Fruit fly (Drosophila melanogaster) whole organism, embryonic: ENCODE data around the gene dlp.
A peak's percentile ranks its signal among the peaks of the same experiment; 100 is the strongest.

Experiments
- BtbVII ChIP-seq: fragments of 200-800 bp; sonication (Bioruptor generic); optimal IDR thresholded peaks from 3 replicates; lab custom pipeline; 2017; ENCODE audit warnings: missing biosample characterization, mild to moderate bottlenecking, missing genetic modification characterization
- CG10274 ChIP-seq: fragments of 200-800 bp; sonication (Bioruptor generic); optimal IDR thresholded peaks from 3 replicates; lab custom pipeline; 2017; ENCODE audit warnings: missing biosample characterization, mild to moderate bottlenecking, missing genetic modification characterization
- CG11093 ChIP-seq: fragments of 200-800 bp; sonication (Bioruptor generic); IDR thresholded peaks from 3 replicates; pipeline ENCODE4 v1.3.6; 2022; ENCODE audit warnings: missing biosample characterization, missing genetic modification characterization
- CG11695 ChIP-seq: fragments of 200-800 bp; sonication (Bioruptor generic); IDR thresholded peaks from 3 replicates; pipeline ENCODE4 v1.3.6; 2022; ENCODE audit warnings: missing biosample characterization, missing genetic modification characterization
- CG1233 ChIP-seq: fragments of 200-800 bp; sonication (Bioruptor generic); optimal IDR thresholded peaks from 4 replicates; lab custom pipeline; 2018; ENCODE audit warnings: missing biosample characterization, mild to moderate bottlenecking, missing genetic modification characterization
- CG14050 ChIP-seq: fragments of 200-800 bp; sonication (Bioruptor generic); IDR thresholded peaks from 3 replicates; pipeline ENCODE4 v1.3.6; 2022; ENCODE audit warnings: missing biosample characterization, missing genetic modification characterization
- CG15479 ChIP-seq: fragments of 200-800 bp; sonication (Bioruptor generic); optimal IDR thresholded peaks from 3 replicates; lab custom pipeline; 2019; ENCODE audit warnings: missing biosample characterization, mild to moderate bottlenecking, missing genetic modification characterization, moderate library complexity
- CG16863 ChIP-seq: fragments of 200-800 bp; sonication (Bioruptor generic); optimal IDR thresholded peaks from 3 replicates; lab custom pipeline; 2016; ENCODE audit warnings: missing biosample characterization, missing genetic modification characterization
- CG17829 ChIP-seq: fragments of 200-800 bp; optimal IDR thresholded peaks from 2 replicates; lab custom pipeline; 2019; ENCODE audit warnings: missing biosample characterization, mild to moderate bottlenecking, missing genetic modification characterization, moderate library complexity
- CG30403 ChIP-seq: fragments of 200-800 bp; sonication (Bioruptor generic); optimal IDR thresholded peaks from 3 replicates; lab custom pipeline; 2016; ENCODE audit warnings: missing biosample characterization, missing genetic modification characterization
- CG32772 ChIP-seq: fragments of 200-800 bp; sonication (Bioruptor generic); IDR thresholded peaks from 2 replicates; pipeline ENCODE4 v1.3.6; 2022; ENCODE audit warnings: missing biosample characterization, missing genetic modification characterization
- CG43689 ChIP-seq: fragments of 200-800 bp; sonication (Bioruptor generic); IDR thresholded peaks from 2 replicates; pipeline ENCODE4 v1.3.6; 2022; ENCODE audit warnings: missing biosample characterization, missing genetic modification characterization
- CG7745 ChIP-seq: fragments of 200-800 bp; sonication (Bioruptor generic); optimal IDR thresholded peaks from 2 replicates; lab custom pipeline; 2018; ENCODE audit warnings: missing biosample characterization, mild to moderate bottlenecking, missing genetic modification characterization, moderate library complexity
- CG7786 ChIP-seq: fragments of 200-800 bp; sonication (Bioruptor generic); optimal IDR thresholded peaks from 2 replicates; lab custom pipeline; 2016; ENCODE audit warnings: missing biosample characterization, missing genetic modification characterization
- CG7928 ChIP-seq: fragments of 200-800 bp; sonication (Bioruptor generic); optimal IDR thresholded peaks from 2 replicates; lab custom pipeline; 2017; ENCODE audit warnings: missing biosample characterization, mild to moderate bottlenecking, missing genetic modification characterization
- CG8089 ChIP-seq: fragments of 200-800 bp; sonication (Bioruptor generic); optimal IDR thresholded peaks from 3 replicates; lab custom pipeline; 2016; ENCODE audit warnings: missing biosample characterization, missing genetic modification characterization
- CG8924 ChIP-seq: fragments of 200-800 bp; optimal IDR thresholded peaks from 3 replicates; lab custom pipeline; 2019; ENCODE audit warnings: missing biosample characterization, mild to moderate bottlenecking, missing genetic modification characterization, moderate library complexity
- CG8944 ChIP-seq: fragments of 200-800 bp; sonication (Bioruptor generic); optimal IDR thresholded peaks from 3 replicates; lab custom pipeline; 2016; ENCODE audit warnings: missing biosample characterization, missing genetic modification characterization
- Dad ChIP-seq: fragments of 200-800 bp; sonication (Bioruptor generic); optimal IDR thresholded peaks from 3 replicates; lab custom pipeline; 2016; ENCODE audit warnings: missing biosample characterization, missing genetic modification characterization
- Doc3 ChIP-seq: fragments of 200-800 bp; sonication (Bioruptor generic); IDR thresholded peaks from 3 replicates; pipeline ENCODE4 v1.3.6; 2022; ENCODE audit warnings: missing biosample characterization, missing genetic modification characterization; ENCODE audit not compliant: partially characterized antibody
- ERR ChIP-seq: fragments of 200-800 bp; sonication (Bioruptor generic); optimal IDR thresholded peaks from 2 replicates; lab custom pipeline; 2016; ENCODE audit warnings: missing biosample characterization, missing genetic modification characterization
- Fer2 ChIP-seq: fragments of 200-800 bp; sonication (Bioruptor generic); optimal IDR thresholded peaks from 2 replicates; lab custom pipeline; 2018; ENCODE audit warnings: missing biosample characterization, mild to moderate bottlenecking, missing genetic modification characterization, moderate library complexity
- GATAe ChIP-seq: fragments of 200-800 bp; sonication (Bioruptor generic); conservative IDR thresholded peaks from 2 replicates; pipeline ENCODE4 v1.3.6; 2022; ENCODE audit warnings: missing biosample characterization, missing genetic modification characterization
- Gsc ChIP-seq: fragments of 200-800 bp; sonication (Bioruptor generic); IDR thresholded peaks from 2 replicates; pipeline ENCODE4 v1.3.6; 2022; ENCODE audit warnings: missing biosample characterization, missing genetic modification characterization
- HHEX ChIP-seq: fragments of 200-800 bp; sonication (Bioruptor generic); optimal IDR thresholded peaks from 3 replicates; lab custom pipeline; 2017; ENCODE audit warnings: missing biosample characterization, mild to moderate bottlenecking, missing genetic modification characterization, missing genetic modification reagents
- Lim3 ChIP-seq: fragments of 200-800 bp; sonication (Bioruptor generic); IDR thresholded peaks from 2 replicates; pipeline ENCODE4 v1.3.6; 2022; ENCODE audit warnings: missing biosample characterization, missing genetic modification characterization
- Max ChIP-seq: fragments of 200-800 bp; sonication (Bioruptor generic); optimal IDR thresholded peaks from 2 replicates; lab custom pipeline; 2016; ENCODE audit warnings: missing biosample characterization, mild to moderate bottlenecking, missing genetic modification characterization
- Myb ChIP-seq: fragments of 200-800 bp; sonication (Bioruptor generic); optimal IDR thresholded peaks from 2 replicates; lab custom pipeline; 2016; ENCODE audit warnings: missing biosample characterization, missing genetic modification characterization
- Nf-YB ChIP-seq: fragments of 200-800 bp; sonication (Bioruptor generic); optimal IDR thresholded peaks from 3 replicates; lab custom pipeline; 2019; ENCODE audit warnings: missing biosample characterization, mild to moderate bottlenecking, missing genetic modification characterization, moderate library complexity
- PHDP ChIP-seq: fragments of 200-800 bp; sonication (Bioruptor generic); optimal IDR thresholded peaks from 3 replicates; lab custom pipeline; 2018; ENCODE audit warnings: missing biosample characterization, mild to moderate bottlenecking, missing genetic modification characterization, moderate library complexity
- Scr ChIP-seq: fragments of 200-800 bp; sonication (Bioruptor generic); IDR thresholded peaks from 2 replicates; pipeline ENCODE4 v1.3.6; 2022; ENCODE audit warnings: missing biosample characterization, missing genetic modification characterization; ENCODE audit not compliant: partially characterized antibody
- ash1 ChIP-seq: fragments of 200-800 bp; sonication (Bioruptor generic); optimal IDR thresholded peaks from 2 replicates; lab custom pipeline; 2018; ENCODE audit warnings: missing biosample characterization, mild to moderate bottlenecking, missing genetic modification characterization
- btn ChIP-seq: fragments of 200-800 bp; sonication (Bioruptor generic); optimal IDR thresholded peaks from 2 replicates; lab custom pipeline; 2016; ENCODE audit warnings: missing biosample characterization, missing genetic modification characterization
- ci ChIP-seq: fragments of 200-800 bp; sonication (Bioruptor generic); IDR thresholded peaks from 3 replicates; pipeline ENCODE4 v1.3.6; 2022; ENCODE audit warnings: missing biosample characterization, missing genetic modification characterization
- cwo ChIP-seq: fragments of 200-800 bp; sonication (Bioruptor generic); optimal IDR thresholded peaks from 3 replicates; lab custom pipeline; 2017; ENCODE audit warnings: missing biosample characterization, missing genetic modification characterization, mild to moderate bottlenecking, moderate library complexity, missing genetic modification reagents
- exex ChIP-seq: fragments of 200-800 bp; sonication (Bioruptor generic); optimal IDR thresholded peaks from 4 replicates; lab custom pipeline; 2018; ENCODE audit warnings: missing biosample characterization, mild to moderate bottlenecking, missing genetic modification characterization, moderate library complexity
- fru ChIP-seq: fragments of >200 bp; optimal IDR thresholded peaks from 2 replicates; lab custom pipeline; 2017
- gro ChIP-seq: fragments of 200-800 bp; sonication (Bioruptor generic); optimal IDR thresholded peaks from 2 replicates; lab custom pipeline; 2016; ENCODE audit warnings: missing biosample characterization, missing genetic modification characterization
- gt ChIP-seq: fragments of 200-800 bp; sonication (Bioruptor generic); IDR thresholded peaks from 2 replicates; pipeline ENCODE4 v1.3.6; 2022; ENCODE audit warnings: missing biosample characterization, missing genetic modification characterization
- jigr1 ChIP-seq: fragments of 200-800 bp; sonication (Bioruptor generic); IDR thresholded peaks from 3 replicates; pipeline ENCODE4 v1.3.6; 2022; ENCODE audit warnings: missing biosample characterization, missing genetic modification characterization
- lbe ChIP-seq: fragments of 200-800 bp; sonication (Bioruptor generic); optimal IDR thresholded peaks from 2 replicates; lab custom pipeline; 2016; ENCODE audit warnings: missing biosample characterization, mild to moderate bottlenecking, missing genetic modification characterization
- mld ChIP-seq: fragments of 200-800 bp; sonication (Bioruptor generic); IDR thresholded peaks from 3 replicates; pipeline ENCODE4 v1.3.6; 2022; ENCODE audit warnings: missing biosample characterization, missing genetic modification characterization; ENCODE audit not compliant: partially characterized antibody
- nau ChIP-seq: fragments of 200-800 bp; sonication (Bioruptor generic); optimal IDR thresholded peaks from 3 replicates; lab custom pipeline; 2017; ENCODE audit warnings: missing biosample characterization, mild to moderate bottlenecking, missing genetic modification characterization, missing genetic modification reagents
- onecut ChIP-seq: fragments of 200-800 bp; sonication (Bioruptor generic); IDR thresholded peaks from 2 replicates; pipeline ENCODE4 v1.3.6; 2022; ENCODE audit warnings: missing biosample characterization, missing genetic modification characterization
- p53 ChIP-seq: fragments of 200-800 bp; sonication (Bioruptor generic); optimal IDR thresholded peaks from 2 replicates; lab custom pipeline; 2016; ENCODE audit warnings: missing biosample characterization, missing genetic modification characterization
- peb ChIP-seq: fragments of 200-800 bp; sonication (Bioruptor generic); IDR thresholded peaks from 2 replicates; pipeline ENCODE4 v1.3.6; 2022; ENCODE audit warnings: missing biosample characterization, missing genetic modification characterization
- pfk ChIP-seq: fragments of 200-800 bp; sonication (Bioruptor generic); optimal IDR thresholded peaks from 2 replicates; lab custom pipeline; 2018; ENCODE audit warnings: missing biosample characterization, mild to moderate bottlenecking, missing genetic modification characterization, moderate library complexity
- seq ChIP-seq: fragments of 200-800 bp; sonication (Bioruptor generic); IDR thresholded peaks from 2 replicates; pipeline ENCODE4 v1.3.6; 2022; ENCODE audit warnings: missing biosample characterization, missing genetic modification characterization
- sna ChIP-seq: fragments of 200-800 bp; sonication (Bioruptor generic); IDR thresholded peaks from 2 replicates; pipeline ENCODE4 v1.3.6; 2022; ENCODE audit warnings: missing biosample characterization, missing genetic modification characterization; ENCODE audit not compliant: partially characterized antibody
- tgo ChIP-seq: fragments of 200-800 bp; sonication (Bioruptor generic); IDR thresholded peaks from 3 replicates; pipeline ENCODE4 v1.3.6; 2022; ENCODE audit warnings: missing biosample characterization, missing genetic modification characterization
- tna ChIP-seq: fragments of 200-800 bp; sonication (Bioruptor generic); IDR thresholded peaks from 2 replicates; pipeline ENCODE4 v1.3.6; 2022; ENCODE audit warnings: missing biosample characterization, missing genetic modification characterization; ENCODE audit not compliant: partially characterized antibody
- ttk ChIP-seq: fragments of 200-800 bp; sonication (Bioruptor generic); IDR thresholded peaks from 2 replicates; pipeline ENCODE4 v2.1.2; 2022; ENCODE audit warnings: missing biosample characterization, missing genetic modification characterization

dlp gene

DNA sequence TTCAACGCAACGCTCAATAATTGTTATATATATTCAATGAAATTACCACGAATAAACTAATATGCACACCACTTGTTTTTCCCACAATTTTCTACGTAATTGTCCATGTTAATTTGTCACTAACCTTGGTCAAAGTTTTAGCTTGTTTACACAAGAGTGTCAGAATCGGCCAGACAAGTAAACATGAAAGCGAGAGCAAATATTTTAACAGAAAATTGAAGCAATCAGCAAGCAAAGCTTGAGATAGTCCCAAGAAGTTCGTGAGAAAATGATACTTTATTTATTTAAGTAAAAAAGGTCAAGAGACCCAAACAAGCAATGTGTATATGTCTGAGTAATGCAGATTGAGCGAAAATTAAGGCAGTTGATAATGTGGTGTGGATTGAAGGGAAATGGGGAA, 75.7 kb downstream of the dlp start (continued):
- TF ChIP-seq Lim3 (no peak), CG14050 (no peak), btn (GFP tag; lab: Kevin White, UChicago) (no peak), tna (no peak), ttk (GFP tag; lab: Robert Waterston, UW) (no peak), jigr1 (GFP tag; lab: Robert Waterston, UW) (no peak), lbe (peak; percentile 44), PHDP (tag; lab: Kevin White, UChicago) (peak; percentile 70), Gsc (GFP tag; lab: Robert Waterston, UW) (no peak), ash1 (GFP tag; lab: Kevin White, UChicago) (no peak), Max (GFP tag; lab: Kevin White, UChicago) (peak; percentile 51), CG7928 (GFP tag; lab: Kevin White, UChicago) (no peak), CG15479 (GFP tag; lab: Kevin White, UChicago) (no peak), CG16863 (GFP tag; lab: Kevin White, UChicago) (no peak), CG10274 (GFP tag; lab: Kevin White, UChicago) (peak; percentile 1), CG11695 (GFP tag; lab: Robert Waterston, UW) (peak; percentile 65; the same call in 1 of the 3 replicates), CG8089 (GFP tag; lab: Kevin White, UChicago) (peak; percentile 5), exex (tag; lab: Kevin White, UChicago) (peak; percentile 23), gro (GFP tag; lab: Kevin White, UChicago) (peak; percentile 48), CG30403 (GFP tag; lab: Kevin White, UChicago) (no peak), CG7745 (no peak), CG11093 (no peak), HHEX (GFP tag; lab: Kevin White, UChicago) (peak; percentile 59), CG17829 (tag; lab: Kevin White, UChicago) (no peak), Doc3 (GFP tag; lab: Robert Waterston, UW) (no peak), mld (GFP tag; lab: Robert Waterston, UW) (no peak), CG43689 (GFP tag; lab: Robert Waterston, UW) (0 out of 2 replicates have a peak, but pooled peaks have one; percentile 10), CG8924 (no peak), CG7786 (GFP tag; lab: Kevin White, UChicago) (peak; percentile 5), Nf-YB (GFP tag; lab: Kevin White, UChicago) (no peak), ERR (GFP tag; lab: Kevin White, UChicago) (no peak), cwo (GFP tag; lab: Kevin White, UChicago) (no peak), peb (GFP tag; lab: Robert Waterston, UW) (no peak), CG8944 (GFP tag; lab: Kevin White, UChicago) (no peak), fru (lab: Kevin White, UChicago) (no peak), CG32772 (GFP tag; lab: Robert Waterston, UW) (no peak), CG1233 (GFP tag; lab: Kevin White, UChicago) (peak; percentile 52), Scr (GFP tag; lab: Robert Waterston, UW) (no peak), pfk (GFP tag; lab: Kevin White, UChicago) (no peak), tgo (0 out of 3 replicates have a peak, but pooled peaks have one; percentile 19), ci (GFP tag; lab: Robert Waterston, UW) (0 out of 3 replicates have a peak, but pooled peaks have one; percentile 43), BtbVII (GFP tag; lab: Kevin White, UChicago) (peak; percentile 54), Myb (GFP tag; lab: Kevin White, UChicago) (no peak), gt (no peak), nau (GFP tag; lab: Kevin White, UChicago) (peak; percentile 14), p53 (GFP tag; lab: Kevin White, UChicago) (no peak), Dad (no peak), seq (peak; percentile 64), sna (GFP tag; lab: Robert Waterston, UW) (no peak), Fer2 (tag; lab: Kevin White, UChicago) (peak; percentile 65), onecut (GFP tag; lab: Robert Waterston, UW) (no peak), GATAe (GFP tag; lab: Robert Waterston, UW) (no peak)
